Worm (Caenorhabditis elegans): ENCODE data around the gene C32B5.7.

DNA sequence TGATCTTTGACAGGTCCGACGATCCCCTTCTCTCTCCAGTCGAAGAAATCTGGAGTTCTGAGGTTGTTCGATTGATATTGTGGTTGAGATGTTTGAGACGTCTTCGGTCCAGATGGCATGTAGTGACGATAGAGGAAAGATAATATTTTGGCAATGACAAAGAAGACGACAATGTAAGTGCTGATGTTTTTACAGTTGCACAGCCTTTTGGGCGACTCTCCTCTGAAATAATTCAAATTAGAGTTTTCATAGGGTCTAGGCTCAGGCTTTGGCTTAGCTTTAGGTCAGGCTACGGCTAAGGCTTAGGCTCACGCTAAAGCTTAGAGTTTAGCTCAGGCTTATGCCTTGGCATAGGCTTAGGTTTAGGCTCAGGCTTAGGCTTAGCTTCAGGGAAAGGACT is 1.6 kb downstream of the C32B5.7 start, which contains the start of gene C32B5.13:
- no peak for TF ChIP-seq nhr-77 (tag; optimal IDR thresholded peaks at IDR 0.05)
- TF ChIP-seq unc-39 (tag; optimal IDR thresholded peaks at IDR 0.05), result no peak
- no peak for TF ChIP-seq ama-1 (optimal IDR thresholded peaks at IDR 0.05)
- no peak for TF ChIP-seq elt-3 (tag; optimal IDR thresholded peaks at IDR 0.05)
- TF ChIP-seq lin-39 (tag; optimal IDR thresholded peaks at IDR 0.05), result no peak
- no peak for TF ChIP-seq lin-13 (GFP tag; optimal IDR thresholded peaks at IDR 0.05)
- TF ChIP-seq nhr-12 (tag; optimal IDR thresholded peaks at IDR 0.05), result no peak
- no peak for TF ChIP-seq F13H6.1 (tag; optimal IDR thresholded peaks at IDR 0.05)
- TF ChIP-seq dmd-4 (tag; optimal IDR thresholded peaks at IDR 0.05), result no peak
- no peak for TF ChIP-seq unc-62 (GFP tag; optimal IDR thresholded peaks at IDR 0.05)
- no peak for TF ChIP-seq ztf-4 (tag; optimal IDR thresholded peaks at IDR 0.05)
- no peak for TF ChIP-seq snpc-4 (tag; optimal IDR thresholded peaks at IDR 0.05)
- no peak for TF ChIP-seq lin-11 (tag; optimal IDR thresholded peaks at IDR 0.05)
